Fruit fly (Drosophila melanogaster) S2 (cell line): ENCODE data around the gene CG13707.

Source experiments
- CG8478 ChIP-seq: fragments of >200 bp; optimal IDR thresholded peaks from 2 replicates; lab custom pipeline; 2018
- CTCF ChIP-seq, 2 experiments: fragments of >200 bp; optimal IDR thresholded peaks; 2 replicates each; lab custom pipeline; 2018

- no peak for TF ChIP-seq CTCF (optimal IDR thresholded peaks at IDR 0.05; lab: Kevin White, UChicago)
- TF ChIP-seq CG8478 (lab: Kevin White, UChicago) = no peak
Observed at dm6 chr3L:4855208-4855607, 15.3 kb upstream of the CG13707 start.
